Worm (Caenorhabditis elegans) whole organism, L1 larva: ENCODE measurements around the gene F54D5.4.

ENCODE experiments used
- C16A3.4 ChIP-seq: fragments of 150-350 bp; optimal IDR thresholded peaks from 2 replicates; lab custom pipeline; 2014; ENCODE audit warnings: missing biosample characterization, missing genetic modification characterization
- C34B4.2 ChIP-seq: sonication (generic microtip); optimal IDR thresholded peaks from 2 replicates; lab custom pipeline; 2017; ENCODE audit warnings: mild to moderate bottlenecking, missing genetic modification characterization, missing compliant biosample characterization
- Y116A8C.19 ChIP-seq: sonication (generic microtip); optimal IDR thresholded peaks from 2 replicates; lab custom pipeline; 2016; ENCODE audit warnings: missing compliant biosample characterization, missing genetic modification characterization, borderline replicate concordance
- aha-1 ChIP-seq: fragments of 150-350 bp; optimal IDR thresholded peaks from 2 replicates; lab custom pipeline; 2014; ENCODE audit warnings: missing biosample characterization, missing genetic modification characterization
- aly-2 ChIP-seq: fragments of 150-350 bp; optimal IDR thresholded peaks from 2 replicates; lab custom pipeline; 2014; ENCODE audit warnings: missing biosample characterization, missing genetic modification characterization
- ama-1 ChIP-seq: fragments of 150-350 bp; optimal IDR thresholded peaks from 2 replicates; lab custom pipeline; 2014
- blmp-1 ChIP-seq: fragments of 150-350 bp; optimal IDR thresholded peaks from 2 replicates; lab custom pipeline; 2014; ENCODE audit warnings: missing biosample characterization, missing genetic modification characterization
- ceh-63 ChIP-seq: fragments of 200-800 bp; sonication (Bioruptor generic); optimal IDR thresholded peaks from 2 replicates; lab custom pipeline; 2018; ENCODE audit warnings: mild to moderate bottlenecking, missing genetic modification characterization, missing compliant biosample characterization
- ceh-8 ChIP-seq: fragments of 200-800 bp; sonication (Bioruptor generic); optimal IDR thresholded peaks from 2 replicates; lab custom pipeline; 2018; ENCODE audit warnings: mild to moderate bottlenecking, missing genetic modification characterization, moderate library complexity, missing compliant biosample characterization
- ceh-82 ChIP-seq, 3 experiments: fragments of 150-350 bp in 1 of 3; sonication (generic microtip) in 2 of 3; optimal IDR thresholded peaks; 2 replicates each; lab custom pipeline; 2014 to 2017; ENCODE audit warnings: missing biosample characterization in 3 of 3, missing genetic modification characterization in 3 of 3
- ceh-90 ChIP-seq: sonication (generic microtip); optimal IDR thresholded peaks from 2 replicates; lab custom pipeline; 2016; ENCODE audit warnings: missing genetic modification characterization, missing compliant biosample characterization
- efl-1 ChIP-seq, 4 experiments: fragments of 150-350 bp; optimal IDR thresholded peaks in 3 of 4; peaks in 1 of 4; 1 replicate in 1 of 4; 2 replicates in 3 of 4; lab custom pipeline; 2014; ENCODE audit warnings: missing biosample characterization in 2 of 4, missing genetic modification characterization in 2 of 4, missing genetic modification reagents in 2 of 4
- egl-27 ChIP-seq, 2 experiments: fragments of 150-350 bp in 1 of 2; sonication (generic microtip); optimal IDR thresholded peaks; 3 replicates each; lab custom pipeline; 2017 to 2018; ENCODE audit warnings: missing biosample characterization in 2 of 2, missing genetic modification characterization in 2 of 2, missing genetic modification reagents in 2 of 2
- elt-3 ChIP-seq, 6 experiments: fragments of 150-350 bp in 1 of 6; sonication (generic microtip); optimal IDR thresholded peaks; 2 replicates each; lab custom pipeline; 2017 to 2018; ENCODE audit warnings: missing biosample characterization in 6 of 6, missing genetic modification characterization in 6 of 6, inconsistent platforms in 1 of 6
- ets-5 ChIP-seq: fragments of 200-800 bp; sonication (Bioruptor generic); IDR thresholded peaks from 2 replicates; pipeline ENCODE4 v1.3.6; 2022; ENCODE audit warnings: missing genetic modification characterization, missing compliant biosample characterization
- fkh-10 ChIP-seq: sonication (generic microtip); optimal IDR thresholded peaks from 2 replicates; lab custom pipeline; 2017; ENCODE audit warnings: missing biosample characterization, missing genetic modification reagents, missing genetic modification characterization
- fkh-4 ChIP-seq: sonication (generic microtip); optimal IDR thresholded peaks from 2 replicates; lab custom pipeline; 2016; ENCODE audit warnings: missing compliant biosample characterization, missing genetic modification characterization, borderline replicate concordance
- fkh-8 ChIP-seq: sonication (generic microtip); optimal IDR thresholded peaks from 2 replicates; lab custom pipeline; 2016; ENCODE audit warnings: mild to moderate bottlenecking, missing genetic modification characterization, missing compliant biosample characterization
- fos-1 ChIP-seq: fragments of 150-350 bp; optimal IDR thresholded peaks from 2 replicates; lab custom pipeline; 2014; ENCODE audit warnings: missing biosample characterization, missing genetic modification characterization
- hlh-17 ChIP-seq: fragments of 200-800 bp; sonication (Bioruptor generic); optimal IDR thresholded peaks from 2 replicates; lab custom pipeline; 2018; ENCODE audit warnings: missing genetic modification characterization, mild to moderate bottlenecking, missing compliant biosample characterization, moderate library complexity, borderline replicate concordance
- hlh-4 ChIP-seq: sonication (generic microtip); optimal IDR thresholded peaks from 2 replicates; lab custom pipeline; 2016; ENCODE audit warnings: mild to moderate bottlenecking, missing genetic modification characterization, missing compliant biosample characterization
- hpl-2 ChIP-seq: fragments of 150-350 bp; optimal IDR thresholded peaks from 2 replicates; lab custom pipeline; 2014; ENCODE audit warnings: missing biosample characterization, missing genetic modification reagents, missing genetic modification characterization
- irx-1 ChIP-seq: sonication (generic microtip); optimal IDR thresholded peaks from 2 replicates; lab custom pipeline; 2016; ENCODE audit warnings: missing genetic modification characterization, missing compliant biosample characterization
- isw-1 ChIP-seq: fragments of 200-800 bp; sonication (Bioruptor generic); IDR thresholded peaks from 2 replicates; pipeline ENCODE4 v1.3.6; 2022; ENCODE audit warnings: missing genetic modification characterization, missing compliant biosample characterization
- jun-1 ChIP-seq: fragments of 150-350 bp; optimal IDR thresholded peaks from 2 replicates; lab custom pipeline; 2014; ENCODE audit warnings: missing biosample characterization, missing genetic modification reagents, missing genetic modification characterization
- lir-3 ChIP-seq: sonication (generic microtip); optimal IDR thresholded peaks from 2 replicates; lab custom pipeline; 2016; ENCODE audit warnings: mild to moderate bottlenecking, missing genetic modification characterization, moderate library complexity, missing compliant biosample characterization; ENCODE audit not compliant: poor library complexity
- mef-2 ChIP-seq: fragments of 150-350 bp; optimal IDR thresholded peaks from 2 replicates; lab custom pipeline; 2014; ENCODE audit warnings: missing biosample characterization, missing genetic modification characterization
- nhr-12 ChIP-seq: sonication (generic microtip); optimal IDR thresholded peaks from 2 replicates; lab custom pipeline; 2017; ENCODE audit warnings: missing biosample characterization, missing genetic modification characterization
- nhr-19 ChIP-seq: fragments of 200-800 bp; sonication (Bioruptor generic); conservative IDR thresholded peaks from 2 replicates; pipeline ENCODE4 v1.3.6; 2022; ENCODE audit warnings: missing genetic modification characterization, missing compliant biosample characterization
- nhr-20 ChIP-seq: sonication (generic microtip); optimal IDR thresholded peaks from 2 replicates; lab custom pipeline; 2016; ENCODE audit warnings: mild to moderate bottlenecking, missing genetic modification characterization, missing compliant biosample characterization
- nhr-47 ChIP-seq: sonication (generic microtip); optimal IDR thresholded peaks from 2 replicates; lab custom pipeline; 2016; ENCODE audit warnings: mild to moderate bottlenecking, missing genetic modification characterization, moderate library complexity, missing compliant biosample characterization
- nhr-71 ChIP-seq: sonication (generic microtip); optimal IDR thresholded peaks from 2 replicates; lab custom pipeline; 2016; ENCODE audit warnings: mild to moderate bottlenecking, missing genetic modification characterization, moderate library complexity, missing compliant biosample characterization
- nhr-76 ChIP-seq: sonication (generic microtip); optimal IDR thresholded peaks from 2 replicates; lab custom pipeline; 2017; ENCODE audit warnings: missing biosample characterization, missing genetic modification characterization
- nhr-77 ChIP-seq: fragments of 150-350 bp; optimal IDR thresholded peaks from 2 replicates; lab custom pipeline; 2014; ENCODE audit warnings: missing biosample characterization, missing genetic modification characterization
- nhr-85 ChIP-seq: sonication (generic microtip); peaks from one replicate; lab custom pipeline; 2016; ENCODE audit warnings: missing genetic modification characterization, inconsistent platforms, missing compliant biosample characterization
- pag-3 ChIP-seq: sonication (generic microtip); optimal IDR thresholded peaks from 2 replicates; lab custom pipeline; 2017; ENCODE audit warnings: missing genetic modification characterization, mild to moderate bottlenecking, missing compliant biosample characterization, antibody characterized with exemption, borderline replicate concordance; ENCODE audit not compliant: insufficient read depth
- pax-3 ChIP-seq: fragments of 200-800 bp; sonication (Bioruptor generic); optimal IDR thresholded peaks from 2 replicates; lab custom pipeline; 2018; ENCODE audit warnings: mild to moderate bottlenecking, missing genetic modification characterization, moderate library complexity, missing compliant biosample characterization
- sox-4 ChIP-seq: sonication (generic microtip); optimal IDR thresholded peaks from 2 replicates; lab custom pipeline; 2016; ENCODE audit warnings: missing genetic modification characterization, missing compliant biosample characterization
- tbx-2 ChIP-seq: sonication (generic microtip); optimal IDR thresholded peaks from 2 replicates; lab custom pipeline; 2016; ENCODE audit warnings: missing genetic modification characterization, missing compliant biosample characterization
- tlp-1 ChIP-seq: fragments of 150-350 bp; optimal IDR thresholded peaks from 2 replicates; lab custom pipeline; 2014; ENCODE audit warnings: missing biosample characterization, missing genetic modification characterization
- unc-130 ChIP-seq: fragments of 150-350 bp; optimal IDR thresholded peaks from 2 replicates; lab custom pipeline; 2017; ENCODE audit warnings: missing biosample characterization, missing genetic modification characterization, inconsistent platforms
- unc-30 ChIP-seq: sonication (generic microtip); optimal IDR thresholded peaks from 2 replicates; lab custom pipeline; 2017; ENCODE audit warnings: missing biosample characterization, missing genetic modification characterization
- unc-86 ChIP-seq: sonication (generic microtip); optimal IDR thresholded peaks from 2 replicates; lab custom pipeline; 2016; ENCODE audit warnings: missing genetic modification characterization, missing compliant biosample characterization
- unc-98 ChIP-seq: fragments of 200-800 bp; sonication (Bioruptor generic); IDR thresholded peaks from 2 replicates; pipeline ENCODE4 v1.3.6; 2022; ENCODE audit warnings: missing genetic modification characterization, missing compliant biosample characterization
- vab-15 ChIP-seq: sonication (generic microtip); optimal IDR thresholded peaks from 2 replicates; lab custom pipeline; 2017; ENCODE audit warnings: missing genotype, mild to moderate bottlenecking, missing genetic modification characterization, missing compliant biosample characterization
- xbp-1 ChIP-seq: sonication (generic microtip); optimal IDR thresholded peaks from 2 replicates; lab custom pipeline; 2016; ENCODE audit warnings: missing genetic modification characterization, missing compliant biosample characterization
- zip-4 ChIP-seq: fragments of 200-800 bp; sonication (Bioruptor generic); optimal IDR thresholded peaks from 2 replicates; lab custom pipeline; 2018; ENCODE audit warnings: mild to moderate bottlenecking, missing genetic modification characterization, moderate library complexity, missing compliant biosample characterization

F54D5.4 gene

DNA sequence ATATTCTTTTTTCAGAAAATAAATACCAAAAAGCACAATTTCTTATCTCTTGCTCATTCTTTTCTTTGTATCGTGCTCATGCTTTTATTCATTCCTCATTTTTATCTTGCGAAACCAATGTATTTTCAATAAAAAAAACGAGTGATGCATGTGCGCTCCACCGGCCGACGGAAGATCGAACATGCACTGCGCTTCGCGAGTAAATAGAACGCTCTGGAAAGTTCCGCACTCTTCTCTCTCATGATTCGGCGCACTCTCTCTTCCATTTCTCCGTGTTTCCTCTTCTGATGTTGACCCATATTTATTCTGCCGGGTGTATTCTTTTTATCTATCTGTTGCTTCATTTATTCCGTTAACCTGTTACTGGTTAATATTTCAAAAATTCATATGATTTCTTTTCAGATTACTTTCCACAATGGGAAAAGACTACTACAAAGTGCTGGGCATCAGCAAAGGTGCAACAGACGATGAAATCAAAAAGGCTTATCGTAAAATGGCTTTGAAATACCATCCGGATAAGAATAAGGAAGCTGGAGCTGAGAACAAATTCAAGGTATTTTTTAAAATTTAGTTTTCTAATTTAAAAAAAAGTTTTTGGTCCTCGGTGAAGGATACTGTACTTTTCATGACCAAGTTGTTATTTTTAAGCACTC lies 24.2 kb upstream of the F54D5.4 start, which contains the start of gene dnj-13 (continued):
- TF ChIP-seq lir-3 (tag; lab: Kevin White, UChicago) = peak; percentile 85
- TF ChIP-seq nhr-19 (GFP tag; lab: Robert Waterston, UW) = peak; percentile 97
- TF ChIP-seq elt-3 (tag; optimal IDR thresholded peaks at IDR 0.05; lab: Kevin White, UChicago) = peak in 3 of 6 experiments; percentile 79 to 93 (median 85)
- peak; percentile 91 for TF ChIP-seq ceh-8
- peak; percentile 30 for TF ChIP-seq ceh-90 (tag; lab: Kevin White, UChicago)
- peak; percentile 91 for TF ChIP-seq C16A3.4 (tag; lab: Kevin White, UChicago)
- peak; percentile 10 for TF ChIP-seq unc-30 (tag; lab: Kevin White, UChicago)
- TF ChIP-seq aly-2 (tag; lab: Kevin White, UChicago) = peak; percentile 74
- peak; percentile 80 to 83 for TF ChIP-seq efl-1 (optimal IDR thresholded peaks at IDR 0.05; lab: Kevin White, UChicago)
- TF ChIP-seq efl-1 (GFP tag; optimal IDR thresholded peaks at IDR 0.05 in 1 of 2; lab: Kevin White, UChicago) = peak; percentile 75 to 98
- TF ChIP-seq nhr-47 (tag; lab: Kevin White, UChicago) = peak; percentile 98
- TF ChIP-seq zip-4 (GFP tag; lab: Kevin White, UChicago) = peak; percentile 93
- TF ChIP-seq hpl-2 = peak; percentile 22
- TF ChIP-seq vab-15 (tag; lab: Kevin White, UChicago) = peak; percentile 67
- no peak for TF ChIP-seq nhr-12 (tag; lab: Kevin White, UChicago)
- peak; percentile 95 for TF ChIP-seq pax-3 (tag; lab: Kevin White, UChicago)
- TF ChIP-seq fkh-4 (tag; lab: Kevin White, UChicago) = peak; percentile 55
- peak; percentile 50; the same call in 1 of the 2 replicates for TF ChIP-seq unc-98
- TF ChIP-seq fkh-8 (tag; lab: Kevin White, UChicago) = peak; percentile 99
- TF ChIP-seq Y116A8C.19 = no peak
- TF ChIP-seq aha-1 (tag; lab: Kevin White, UChicago) = peak; percentile 80
- TF ChIP-seq nhr-85 (tag; lab: Kevin White, UChicago) = peak; percentile 98
- peak; percentile 50 for TF ChIP-seq C34B4.2
- peak; percentile 87 for TF ChIP-seq blmp-1 (tag; lab: Kevin White, UChicago)
- TF ChIP-seq nhr-20 (tag; lab: Kevin White, UChicago) = peak; percentile 99
- peak; percentile 95 for TF ChIP-seq unc-86 (tag; lab: Kevin White, UChicago)
- TF ChIP-seq ama-1 (lab: Kevin White, UChicago) = peak; percentile 0
- TF ChIP-seq fos-1 = peak; percentile 85
- no peak for TF ChIP-seq egl-27 (tag; optimal IDR thresholded peaks at IDR 0.05; lab: Kevin White, UChicago)
- peak; percentile 91 for TF ChIP-seq nhr-77 (tag; lab: Kevin White, UChicago)
- peak; percentile 83 for TF ChIP-seq sox-4 (tag; lab: Kevin White, UChicago)
- TF ChIP-seq mef-2 = peak; percentile 40
- no peak for TF ChIP-seq ets-5 (GFP tag; lab: Robert Waterston, UW)
- TF ChIP-seq ceh-63 = no peak

DNA sequence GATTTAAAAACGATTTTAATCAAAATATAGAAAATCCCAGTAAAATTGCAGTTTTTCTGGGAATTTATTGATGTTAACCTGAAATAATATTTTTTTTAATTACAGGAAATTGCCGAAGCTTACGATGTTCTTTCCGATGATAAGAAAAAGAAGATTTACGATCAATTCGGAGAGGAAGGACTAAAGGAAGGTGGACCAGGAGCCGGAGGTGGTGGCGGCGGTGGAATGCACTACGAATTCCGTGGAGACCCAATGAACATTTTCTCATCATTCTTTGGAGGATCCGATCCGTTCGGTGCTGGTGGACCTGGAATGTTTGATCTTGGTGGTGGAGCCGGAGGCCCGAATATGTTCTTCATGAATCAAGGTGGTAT lies 23.7 kb upstream of the F54D5.4 start:
- no peak for TF ChIP-seq nhr-19 (GFP tag; lab: Robert Waterston, UW)
- no peak for TF ChIP-seq tbx-2 (tag; lab: Kevin White, UChicago)

- no peak for TF ChIP-seq tlp-1 (tag; lab: Kevin White, UChicago)
- TF ChIP-seq ceh-90 (tag; lab: Kevin White, UChicago) = no peak
- no peak for TF ChIP-seq isw-1
- TF ChIP-seq nhr-77 (tag; lab: Kevin White, UChicago) = no peak
- peak; percentile 61 for TF ChIP-seq nhr-20 (tag; lab: Kevin White, UChicago)
- TF ChIP-seq irx-1 (tag; lab: Kevin White, UChicago) = peak; percentile 30
- no peak for TF ChIP-seq hlh-17
- peak; percentile 32 for TF ChIP-seq pag-3 (tag; lab: Kevin White, UChicago)
- TF ChIP-seq vab-15 (tag; lab: Kevin White, UChicago) = no peak
- TF ChIP-seq xbp-1 (tag; lab: Kevin White, UChicago) = peak; percentile 49
- TF ChIP-seq tbx-2 (tag; lab: Kevin White, UChicago) = peak; percentile 11
- TF ChIP-seq nhr-71 (tag; lab: Kevin White, UChicago) = peak; percentile 82
- no peak for TF ChIP-seq nhr-76
- TF ChIP-seq ceh-82 (tag; optimal IDR thresholded peaks at IDR 0.05; lab: Kevin White, UChicago) = no peak
- TF ChIP-seq jun-1 (tag; lab: Kevin White, UChicago) = no peak
- TF ChIP-seq egl-27 (tag; optimal IDR thresholded peaks at IDR 0.05; lab: Kevin White, UChicago) = no peak
- no peak for TF ChIP-seq fos-1
- TF ChIP-seq nhr-12 (tag; lab: Kevin White, UChicago) = no peak
- TF ChIP-seq C34B4.2 = no peak
- TF ChIP-seq unc-130 (tag; lab: Kevin White, UChicago) = peak; percentile 11
- TF ChIP-seq fkh-10 (GFP tag; lab: Kevin White, UChicago) = no peak
- no peak for TF ChIP-seq unc-86 (tag; lab: Kevin White, UChicago)
- no peak for TF ChIP-seq hlh-4 (tag; lab: Kevin White, UChicago)
Observed at ce11 chrII:11547254-11547687, 22.3 kb upstream of the F54D5.4 start, which contains the start of gene F54D5.7. F54D5.7 (plus strand) TSS chrII:11547517.
